Fruit fly (Drosophila melanogaster) whole organism, embryonic: ENCODE results near the gene CG11095.

Experiments used
- Abd-B ChIP-seq: fragments of 200-800 bp; sonication (Bioruptor generic); optimal IDR thresholded peaks from 2 replicates; lab custom pipeline; 2018; ENCODE audit warnings: missing biosample characterization, mild to moderate bottlenecking, missing genetic modification characterization, moderate library complexity
- Ada2b ChIP-seq: fragments of 200-800 bp; sonication (Bioruptor generic); IDR thresholded peaks from 2 replicates; pipeline ENCODE4 v1.3.6; 2022; ENCODE audit warnings: missing biosample characterization, missing genetic modification characterization
- Adf1 ChIP-seq: fragments of 200-800 bp; sonication (Bioruptor generic); IDR thresholded peaks from 2 replicates; pipeline ENCODE4 v1.3.6; 2022; ENCODE audit warnings: missing biosample characterization, missing genetic modification characterization
- CG10654 ChIP-seq: fragments of 200-800 bp; sonication (Bioruptor generic); optimal IDR thresholded peaks from 2 replicates; lab custom pipeline; 2016; ENCODE audit warnings: missing biosample characterization, missing genetic modification characterization
- CG10979 ChIP-seq: fragments of 200-800 bp; sonication (Bioruptor generic); optimal IDR thresholded peaks from 2 replicates; lab custom pipeline; 2018; ENCODE audit warnings: missing biosample characterization, mild to moderate bottlenecking, missing genetic modification characterization, moderate library complexity
- CG11560 ChIP-seq: fragments of 200-800 bp; sonication (Bioruptor generic); IDR thresholded peaks from 3 replicates; pipeline ENCODE4 v1.3.6; 2022; ENCODE audit warnings: missing biosample characterization, missing genetic modification characterization
- CG11695 ChIP-seq: fragments of 200-800 bp; sonication (Bioruptor generic); IDR thresholded peaks from 3 replicates; pipeline ENCODE4 v1.3.6; 2022; ENCODE audit warnings: missing biosample characterization, missing genetic modification characterization
- CG11723 ChIP-seq: fragments of 200-800 bp; sonication (Bioruptor generic); optimal IDR thresholded peaks from 2 replicates; lab custom pipeline; 2017; ENCODE audit warnings: missing biosample characterization, mild to moderate bottlenecking, missing genetic modification characterization
- CG12299 ChIP-seq: fragments of 200-800 bp; sonication (Bioruptor generic); optimal IDR thresholded peaks from 2 replicates; lab custom pipeline; 2018; ENCODE audit warnings: missing biosample characterization, mild to moderate bottlenecking, missing genetic modification characterization
- CG12391 ChIP-seq: fragments of 200-800 bp; sonication (Bioruptor generic); optimal IDR thresholded peaks from 3 replicates; lab custom pipeline; 2018; ENCODE audit warnings: missing biosample characterization, mild to moderate bottlenecking, missing genetic modification characterization, moderate library complexity
- CG12769 ChIP-seq: fragments of 200-800 bp; sonication (Bioruptor generic); optimal IDR thresholded peaks from 2 replicates; lab custom pipeline; 2019; ENCODE audit warnings: missing biosample characterization, mild to moderate bottlenecking, missing genetic modification characterization, moderate library complexity
- CG13123 ChIP-seq: fragments of 200-800 bp; sonication (Bioruptor generic); optimal IDR thresholded peaks from 2 replicates; lab custom pipeline; 2016; ENCODE audit warnings: missing biosample characterization, missing genetic modification characterization
- CG14667 ChIP-seq: fragments of 200-800 bp; sonication (Bioruptor generic); IDR thresholded peaks from 2 replicates; pipeline ENCODE4 v1.3.6; 2022; ENCODE audit warnings: missing biosample characterization, missing genetic modification characterization
- CG15011 ChIP-seq: fragments of 200-800 bp; sonication (Bioruptor generic); optimal IDR thresholded peaks from 3 replicates; lab custom pipeline; 2018; ENCODE audit warnings: missing biosample characterization, mild to moderate bottlenecking, missing genetic modification characterization
- CG17361 ChIP-seq: fragments of 200-800 bp; sonication (Bioruptor generic); IDR thresholded peaks from 3 replicates; pipeline ENCODE4 v1.3.6; 2022; ENCODE audit warnings: missing biosample characterization, missing genetic modification characterization
- CG2129 ChIP-seq: fragments of 200-800 bp; sonication (Bioruptor generic); IDR thresholded peaks from 2 replicates; pipeline ENCODE4 v1.3.6; 2022; ENCODE audit warnings: missing biosample characterization, missing genetic modification characterization; ENCODE audit not compliant: partially characterized antibody
- CG42726 ChIP-seq: fragments of 200-800 bp; sonication (Bioruptor generic); IDR thresholded peaks from 2 replicates; pipeline ENCODE4 v1.3.6; 2022; ENCODE audit warnings: missing biosample characterization, missing genetic modification characterization; ENCODE audit not compliant: partially characterized antibody
- CG4282 ChIP-seq: fragments of 200-800 bp; sonication (Bioruptor generic); optimal IDR thresholded peaks from 2 replicates; lab custom pipeline; 2016; ENCODE audit warnings: missing biosample characterization, missing genetic modification characterization
- CG4730 ChIP-seq: fragments of 200-800 bp; sonication (Bioruptor generic); IDR thresholded peaks from 2 replicates; pipeline ENCODE4 v1.3.6; 2022; ENCODE audit warnings: missing biosample characterization, missing genetic modification characterization
- CG6272 ChIP-seq: fragments of 200-800 bp; sonication (Bioruptor generic); IDR thresholded peaks from 2 replicates; pipeline ENCODE4 v1.3.6; 2022; ENCODE audit warnings: missing biosample characterization, missing genetic modification characterization
- CG7745 ChIP-seq: fragments of 200-800 bp; sonication (Bioruptor generic); optimal IDR thresholded peaks from 2 replicates; lab custom pipeline; 2018; ENCODE audit warnings: missing biosample characterization, mild to moderate bottlenecking, missing genetic modification characterization, moderate library complexity
- CG7928 ChIP-seq: fragments of 200-800 bp; sonication (Bioruptor generic); optimal IDR thresholded peaks from 2 replicates; lab custom pipeline; 2017; ENCODE audit warnings: missing biosample characterization, mild to moderate bottlenecking, missing genetic modification characterization
- CG8944 ChIP-seq: fragments of 200-800 bp; sonication (Bioruptor generic); optimal IDR thresholded peaks from 3 replicates; lab custom pipeline; 2016; ENCODE audit warnings: missing biosample characterization, missing genetic modification characterization
- CG9817 ChIP-seq: fragments of 200-800 bp; sonication (Bioruptor generic); optimal IDR thresholded peaks from 2 replicates; lab custom pipeline; 2018; ENCODE audit warnings: missing biosample characterization, mild to moderate bottlenecking, missing genetic modification characterization, moderate library complexity
- CTCF ChIP-seq: fragments of 200-800 bp; sonication (Bioruptor generic); optimal IDR thresholded peaks from 2 replicates; lab custom pipeline; 2017; ENCODE audit warnings: missing biosample characterization, mild to moderate bottlenecking, missing genetic modification characterization, moderate library complexity
- Dip3 ChIP-seq: fragments of 200-800 bp; sonication (Bioruptor generic); optimal IDR thresholded peaks from 3 replicates; lab custom pipeline; 2016; ENCODE audit warnings: missing biosample characterization, missing genetic modification characterization
- Hr39 ChIP-seq: fragments of >200 bp; optimal IDR thresholded peaks from 2 replicates; lab custom pipeline; 2017
- Jarid2 ChIP-seq: fragments of 200-800 bp; sonication (Bioruptor generic); optimal IDR thresholded peaks from 3 replicates; lab custom pipeline; 2017; ENCODE audit warnings: mild to moderate bottlenecking, missing biosample characterization, missing genetic modification reagents, missing genetic modification characterization
- NC2α ChIP-seq: fragments of 200-800 bp; sonication (Bioruptor generic); optimal IDR thresholded peaks from 2 replicates; lab custom pipeline; 2016; ENCODE audit warnings: missing biosample characterization, missing genetic modification characterization
- NfI ChIP-seq: fragments of 200-800 bp; sonication (Bioruptor generic); optimal IDR thresholded peaks from 3 replicates; lab custom pipeline; 2018; ENCODE audit warnings: missing biosample characterization, mild to moderate bottlenecking, missing genetic modification characterization, moderate library complexity
- Scr ChIP-seq: fragments of 200-800 bp; sonication (Bioruptor generic); IDR thresholded peaks from 2 replicates; pipeline ENCODE4 v1.3.6; 2022; ENCODE audit warnings: missing biosample characterization, missing genetic modification characterization; ENCODE audit not compliant: partially characterized antibody
- Ssrp ChIP-seq: fragments of 200-800 bp; sonication (Bioruptor generic); optimal IDR thresholded peaks from 2 replicates; lab custom pipeline; 2018; ENCODE audit warnings: missing biosample characterization, mild to moderate bottlenecking, missing genetic modification characterization, moderate library complexity
- ab ChIP-seq: fragments of 200-800 bp; sonication (Bioruptor generic); optimal IDR thresholded peaks from 2 replicates; lab custom pipeline; 2016; ENCODE audit warnings: missing biosample characterization, missing genetic modification characterization
- cato ChIP-seq: fragments of 200-800 bp; sonication (Bioruptor generic); optimal IDR thresholded peaks from 2 replicates; lab custom pipeline; 2016; ENCODE audit warnings: missing biosample characterization, missing genetic modification characterization, borderline replicate concordance
- chif ChIP-seq, 2 experiments: fragments of 200-800 bp; sonication (Bioruptor generic); optimal IDR thresholded peaks; 3 replicates each; lab custom pipeline; 2016; ENCODE audit warnings: missing biosample characterization in 2 of 2, missing genetic modification characterization in 2 of 2
- crp ChIP-seq, 2 experiments: fragments of 200-800 bp; sonication (Bioruptor generic); optimal IDR thresholded peaks; 2 replicates in 1 of 2; 3 replicates in 1 of 2; lab custom pipeline; 2017; ENCODE audit warnings: missing biosample characterization in 2 of 2, missing genetic modification characterization in 2 of 2, mild to moderate bottlenecking in 1 of 2, moderate library complexity in 1 of 2
- dmrt99B ChIP-seq: fragments of 200-800 bp; sonication (Bioruptor generic); optimal IDR thresholded peaks from 2 replicates; lab custom pipeline; 2018; ENCODE audit warnings: missing biosample characterization, mild to moderate bottlenecking, missing genetic modification characterization, moderate library complexity
- fd96Cb ChIP-seq: fragments of 200-800 bp; sonication (Bioruptor generic); optimal IDR thresholded peaks from 2 replicates; lab custom pipeline; 2018; ENCODE audit warnings: missing biosample characterization, mild to moderate bottlenecking, missing genetic modification characterization, moderate library complexity
- gro ChIP-seq: fragments of 200-800 bp; sonication (Bioruptor generic); optimal IDR thresholded peaks from 2 replicates; lab custom pipeline; 2016; ENCODE audit warnings: missing biosample characterization, missing genetic modification characterization
- inv ChIP-seq: fragments of 200-800 bp; sonication (Bioruptor generic); IDR thresholded peaks from 2 replicates; pipeline ENCODE4 v1.3.6; 2022; ENCODE audit warnings: missing biosample characterization, missing genetic modification characterization; ENCODE audit not compliant: partially characterized antibody
- jing ChIP-seq: fragments of 200-800 bp; sonication (Bioruptor generic); optimal IDR thresholded peaks from 2 replicates; lab custom pipeline; 2018; ENCODE audit warnings: missing biosample characterization, mild to moderate bottlenecking, missing genetic modification characterization
- lmd ChIP-seq: fragments of 200-800 bp; sonication (Bioruptor generic); IDR thresholded peaks from 2 replicates; pipeline ENCODE4 v1.3.6; 2022; ENCODE audit warnings: missing biosample characterization, missing genetic modification characterization
- maf-S ChIP-seq: fragments of 200-800 bp; sonication (Bioruptor generic); optimal IDR thresholded peaks from 2 replicates; lab custom pipeline; 2016; ENCODE audit warnings: missing biosample characterization, missing genetic modification characterization
- otp ChIP-seq: fragments of 200-800 bp; sonication (Bioruptor generic); IDR thresholded peaks from 3 replicates; pipeline ENCODE4, ENCODE4 v1.3.6; 2022; ENCODE audit warnings: missing biosample characterization, missing genetic modification characterization
- rib ChIP-seq: fragments of 200-800 bp; sonication (Bioruptor generic); IDR thresholded peaks from 2 replicates; pipeline ENCODE4 v1.3.6; 2022; ENCODE audit warnings: missing biosample characterization, missing genetic modification characterization
- sr ChIP-seq: fragments of 200-800 bp; sonication (Bioruptor generic); IDR thresholded peaks from 3 replicates; pipeline ENCODE4 v1.3.6; 2022; ENCODE audit warnings: missing biosample characterization, missing genetic modification characterization
- tgo ChIP-seq: fragments of 200-800 bp; sonication (Bioruptor generic); IDR thresholded peaks from 3 replicates; pipeline ENCODE4 v1.3.6; 2022; ENCODE audit warnings: missing biosample characterization, missing genetic modification characterization
- trh ChIP-seq: fragments of 200-800 bp; sonication (Bioruptor generic); optimal IDR thresholded peaks from 2 replicates; lab custom pipeline; 2016; ENCODE audit warnings: missing biosample characterization, missing genetic modification characterization
- twi ChIP-seq: fragments of 200-800 bp; optimal IDR thresholded peaks from 2 replicates; lab custom pipeline; 2019; ENCODE audit warnings: missing biosample characterization, mild to moderate bottlenecking, missing genetic modification characterization, moderate library complexity
- tx ChIP-seq: fragments of 200-800 bp; sonication (Bioruptor generic); optimal IDR thresholded peaks from 2 replicates; lab custom pipeline; 2016; ENCODE audit warnings: missing biosample characterization, missing genetic modification characterization
- zf30C ChIP-seq: fragments of 200-800 bp; sonication (Bioruptor generic); optimal IDR thresholded peaks from 3 replicates; lab custom pipeline; 2018; ENCODE audit warnings: missing biosample characterization, mild to moderate bottlenecking, missing genetic modification characterization

Gene CG11095

DNA sequence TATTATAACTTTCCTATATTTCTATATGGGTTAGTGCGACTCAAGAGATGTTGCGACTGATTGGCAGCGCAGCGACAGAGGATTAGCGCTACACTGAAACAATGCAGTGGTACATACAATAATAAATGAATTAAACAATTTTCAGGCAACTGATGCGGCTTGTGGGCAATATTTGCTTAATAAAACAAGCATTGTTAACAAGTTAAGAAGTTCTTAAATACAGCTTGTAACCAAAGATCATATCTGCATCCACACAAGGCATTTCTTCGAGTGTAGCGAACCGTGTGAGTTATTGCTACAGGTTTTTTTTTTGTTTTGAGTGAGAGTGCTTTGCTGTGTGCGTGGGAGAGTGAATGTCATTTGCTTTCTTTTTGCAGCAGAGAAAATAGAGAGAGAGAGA, 27.4 kb downstream of the CG11095 start (continued):
- TF ChIP-seq gro (GFP tag; lab: Kevin White, UChicago) (peak; percentile 55), Dip3 (GFP tag; lab: Kevin White, UChicago) (peak; percentile 79), CG10654 (GFP tag; lab: Kevin White, UChicago) (peak; percentile 58), CG11723 (GFP tag; lab: Kevin White, UChicago) (peak; percentile 56), CG2129 (GFP tag; lab: Robert Waterston, UW) (no peak), Ada2b (GFP tag; lab: Robert Waterston, UW) (peak; percentile 79), lmd (GFP tag; lab: Robert Waterston, UW) (peak; percentile 77), Adf1 (GFP tag; lab: Robert Waterston, UW) (peak; percentile 65), CG12391 (tag; lab: Kevin White, UChicago) (peak; percentile 78), Scr (GFP tag; lab: Robert Waterston, UW) (no peak), cato (GFP tag; lab: Kevin White, UChicago) (peak; percentile 33), otp (GFP tag; lab: Robert Waterston, UW) (0 out of 3 replicates have a peak, but pooled peaks have one; percentile 44), CG12299 (tag; lab: Kevin White, UChicago) (no peak), CG12769 (tag; lab: Kevin White, UChicago) (peak; percentile 66), CG6272 (GFP tag; lab: Robert Waterston, UW) (peak; percentile 52), dmrt99B (tag; lab: Kevin White, UChicago) (peak; percentile 84), CG8944 (GFP tag; lab: Kevin White, UChicago) (peak; percentile 72), inv (no peak), crp (GFP tag; optimal IDR thresholded peaks at IDR 0.05; lab: Kevin White, UChicago) (peak in 1 of 2 experiments; percentile 15), CG13123 (GFP tag; lab: Kevin White, UChicago) (peak; percentile 34), sr (GFP tag; lab: Robert Waterston, UW) (peak; percentile 63; the same call in 2 of the 3 replicates), twi (tag; lab: Kevin White, UChicago) (no peak), chif (GFP tag; optimal IDR thresholded peaks at IDR 0.05; lab: Kevin White, UChicago) (peak; percentile 65 to 77), tgo (GFP tag; lab: Robert Waterston, UW) (peak; percentile 69), jing (GFP tag; lab: Kevin White, UChicago) (peak; percentile 61), Ssrp (tag; lab: Kevin White, UChicago) (peak; percentile 74), Jarid2 (GFP tag; lab: Kevin White, UChicago) (no peak), zf30C (GFP tag; lab: Kevin White, UChicago) (peak; percentile 60), NC2α (GFP tag; lab: Kevin White, UChicago) (peak; percentile 51), CG42726 (GFP tag; lab: Robert Waterston, UW) (no peak), CTCF (peak; percentile 12), CG15011 (GFP tag; lab: Kevin White, UChicago) (peak; percentile 15), maf-S (GFP tag; lab: Kevin White, UChicago) (peak; percentile 58), CG14667 (GFP tag; lab: Robert Waterston, UW) (peak; percentile 48), Hr39 (lab: Kevin White, UChicago) (no peak), CG17361 (GFP tag; lab: Robert Waterston, UW) (peak; percentile 64), CG7745 (tag; lab: Kevin White, UChicago) (no peak), tx (GFP tag; lab: Kevin White, UChicago) (peak; percentile 38), CG4730 (GFP tag; lab: Robert Waterston, UW) (peak; percentile 22; the same call in 1 of the 2 replicates), Abd-B (GFP tag; lab: Kevin White, UChicago) (peak; percentile 53), trh (GFP tag; lab: Kevin White, UChicago) (peak; percentile 21), CG10979 (tag; lab: Kevin White, UChicago) (peak; percentile 63), NfI (peak; percentile 63), CG11560 (tag; lab: Robert Waterston, UW) (no peak), CG11695 (GFP tag; lab: Robert Waterston, UW) (peak; percentile 79), rib (GFP tag; lab: Robert Waterston, UW) (no peak), CG9817 (peak; percentile 61), ab (GFP tag; lab: Kevin White, UChicago) (peak; percentile 54), fd96Cb (peak; percentile 69), CG4282 (peak; percentile 41), CG7928 (peak; percentile 17)
